Fruit fly (Drosophila melanogaster) whole organism, embryonic: ENCODE results near the gene CG11263.

Source experiments
- CG16863 ChIP-seq: fragments of 200-800 bp; sonication (Bioruptor generic); optimal IDR thresholded peaks from 3 replicates; lab custom pipeline; 2016; ENCODE audit warnings: missing biosample characterization, missing genetic modification characterization
- CG17829 ChIP-seq: fragments of 200-800 bp; optimal IDR thresholded peaks from 2 replicates; lab custom pipeline; 2019; ENCODE audit warnings: missing biosample characterization, mild to moderate bottlenecking, missing genetic modification characterization, moderate library complexity
- CG8281 ChIP-seq: fragments of 200-800 bp; sonication (Bioruptor generic); optimal IDR thresholded peaks from 2 replicates; lab custom pipeline; 2018; ENCODE audit warnings: missing biosample characterization, mild to moderate bottlenecking, missing genetic modification characterization, moderate library complexity
- CG9817 ChIP-seq: fragments of 200-800 bp; sonication (Bioruptor generic); optimal IDR thresholded peaks from 2 replicates; lab custom pipeline; 2018; ENCODE audit warnings: missing biosample characterization, mild to moderate bottlenecking, missing genetic modification characterization, moderate library complexity
- Oaz ChIP-seq: fragments of 200-800 bp; sonication (Bioruptor generic); IDR thresholded peaks from 2 replicates; pipeline ENCODE4 v1.3.6; 2022; ENCODE audit warnings: missing biosample characterization, missing genetic modification characterization
- Side ChIP-seq: fragments of 200-800 bp; sonication (Bioruptor generic); optimal IDR thresholded peaks from 2 replicates; lab custom pipeline; 2016; ENCODE audit warnings: missing biosample characterization, missing genetic modification characterization
- pan ChIP-seq, 4 experiments: fragments of >200 bp in 3 of 4; fragments of 200-800 bp in 1 of 4; sonication (Bioruptor generic) in 1 of 4; optimal IDR thresholded peaks in 3 of 4; IDR thresholded peaks in 1 of 4; 2 replicates each; pipeline versions ENCODE4 v1.3.6 to Lab custom; 2017 to 2022; ENCODE audit warnings: missing biosample characterization in 2 of 4, missing genetic modification characterization in 2 of 4, mixed read lengths in 1 of 4

DNA sequence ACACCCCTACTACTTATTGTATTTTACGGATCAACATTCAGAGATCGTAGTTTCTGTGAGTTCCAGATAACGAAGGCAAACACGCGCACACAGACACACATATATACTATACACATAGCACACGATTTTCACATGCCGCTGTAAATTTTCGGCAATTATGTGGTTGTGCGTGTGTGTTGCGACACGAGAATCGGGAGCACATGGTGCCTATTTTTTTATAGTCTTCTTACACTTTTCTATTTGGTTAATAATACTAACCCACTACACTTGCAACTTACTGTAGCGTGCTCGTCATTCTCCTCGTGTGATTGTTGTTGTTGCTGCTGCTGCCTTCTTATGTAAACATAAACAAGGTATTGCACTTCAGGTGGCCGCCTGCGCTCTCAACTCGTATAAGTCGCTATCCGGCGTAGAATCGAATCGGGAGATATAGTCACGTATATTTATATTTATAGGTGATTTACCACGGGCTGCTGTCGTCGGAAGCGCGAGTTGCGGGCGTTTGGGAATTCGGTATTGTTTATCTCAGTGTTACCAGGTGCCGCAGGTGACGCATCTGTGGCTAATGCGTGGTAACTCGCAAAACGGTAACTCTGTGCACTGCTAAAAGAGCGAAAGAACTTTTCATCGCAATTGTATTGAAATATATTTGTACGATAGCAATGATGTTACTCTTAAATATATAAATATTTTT lies 15.7 kb downstream of the CG11263 start, which contains the start of gene Adk2:
- TF ChIP-seq CG9817 (tag; lab: Kevin White, UChicago) (no peak), pan (optimal IDR thresholded peaks at IDR 0.05; lab: Kevin White, UChicago) (no peak), pan (GFP tag; optimal IDR thresholded peaks at IDR 0.05 in 1 of 2, IDR thresholded peaks at IDR 0.05 in 1 of 2) (no peak), CG16863 (GFP tag; lab: Kevin White, UChicago) (no peak), Oaz (no peak), Side (no peak), CG8281 (tag; lab: Kevin White, UChicago) (no peak), CG17829 (tag; lab: Kevin White, UChicago) (no peak)
